Fruit fly (Drosophila melanogaster) whole organism, embryonic: ENCODE measurements around the gene CG1299.

Experiments
- Atf-2 ChIP-seq: fragments of 200-800 bp; sonication (Bioruptor generic); optimal IDR thresholded peaks from 2 replicates; lab custom pipeline; 2016; ENCODE audit warnings: missing biosample characterization, missing genetic modification characterization
- CG11247 ChIP-seq: fragments of 200-800 bp; sonication (Bioruptor generic); IDR thresholded peaks from 2 replicates; pipeline ENCODE4 v1.3.6; 2022; ENCODE audit warnings: missing biosample characterization, missing genetic modification characterization
- CG12236 ChIP-seq: fragments of 200-800 bp; sonication (Bioruptor generic); optimal IDR thresholded peaks from 2 replicates; lab custom pipeline; 2016; ENCODE audit warnings: missing biosample characterization, missing genetic modification characterization
- CG13287 ChIP-seq: fragments of 200-800 bp; sonication (Bioruptor generic); IDR thresholded peaks from 2 replicates; pipeline ENCODE4 v1.3.6; 2022; ENCODE audit warnings: missing biosample characterization, missing genetic modification characterization; ENCODE audit not compliant: partially characterized antibody
- CG14014 ChIP-seq: fragments of 200-800 bp; sonication (Bioruptor generic); IDR thresholded peaks from 2 replicates; pipeline ENCODE4 v1.3.6; 2022; ENCODE audit warnings: missing biosample characterization, missing genetic modification characterization
- CG16813 ChIP-seq: fragments of 200-800 bp; sonication (Bioruptor generic); IDR thresholded peaks from 3 replicates; pipeline ENCODE4 v1.3.6; 2022; ENCODE audit warnings: missing biosample characterization, missing genetic modification characterization; ENCODE audit not compliant: partially characterized antibody
- CG16815 ChIP-seq: fragments of 200-800 bp; sonication (Bioruptor generic); optimal IDR thresholded peaks from 3 replicates; lab custom pipeline; 2017; ENCODE audit warnings: missing biosample characterization, mild to moderate bottlenecking, missing genetic modification characterization
- CG17829 ChIP-seq: fragments of 200-800 bp; optimal IDR thresholded peaks from 2 replicates; lab custom pipeline; 2019; ENCODE audit warnings: missing biosample characterization, mild to moderate bottlenecking, missing genetic modification characterization, moderate library complexity
- CG2202 ChIP-seq: fragments of 200-800 bp; sonication (Bioruptor generic); optimal IDR thresholded peaks from 2 replicates; lab custom pipeline; 2018; ENCODE audit warnings: missing biosample characterization, mild to moderate bottlenecking, missing genetic modification characterization
- CG2712 ChIP-seq: fragments of 200-800 bp; optimal IDR thresholded peaks from 3 replicates; lab custom pipeline; 2019; ENCODE audit warnings: missing biosample characterization, mild to moderate bottlenecking, missing genetic modification characterization, moderate library complexity
- CG31224 ChIP-seq: fragments of 200-800 bp; sonication (Bioruptor generic); IDR thresholded peaks from 2 replicates; pipeline ENCODE4 v1.3.6; 2022; ENCODE audit warnings: missing biosample characterization, missing genetic modification characterization
- CG33557 ChIP-seq: fragments of 200-800 bp; sonication (Bioruptor generic); optimal IDR thresholded peaks from 2 replicates; lab custom pipeline; 2019; ENCODE audit warnings: missing biosample characterization, mild to moderate bottlenecking, missing genetic modification characterization, moderate library complexity
- CG5953 ChIP-seq: fragments of 200-800 bp; sonication (Bioruptor generic); IDR thresholded peaks from 2 replicates; pipeline ENCODE4 v1.3.6; 2022; ENCODE audit warnings: missing biosample characterization, missing genetic modification characterization
- CG6765 ChIP-seq: fragments of 200-800 bp; sonication (Bioruptor generic); optimal IDR thresholded peaks from 3 replicates; lab custom pipeline; 2017; ENCODE audit warnings: missing biosample characterization, mild to moderate bottlenecking, missing genetic modification characterization
- CG7556 ChIP-seq: fragments of 200-800 bp; sonication (Bioruptor generic); optimal IDR thresholded peaks from 2 replicates; lab custom pipeline; 2017; ENCODE audit warnings: missing biosample characterization, mild to moderate bottlenecking, missing genetic modification characterization
- CG9215 ChIP-seq: fragments of 200-800 bp; sonication (Bioruptor generic); IDR thresholded peaks from 2 replicates; pipeline ENCODE4 v1.3.6; 2022; ENCODE audit warnings: missing biosample characterization, missing genetic modification characterization
- CG9437 ChIP-seq: fragments of 200-800 bp; sonication (Bioruptor generic); optimal IDR thresholded peaks from 2 replicates; lab custom pipeline; 2018; ENCODE audit warnings: missing biosample characterization, mild to moderate bottlenecking, missing genetic modification characterization
- CG9797 ChIP-seq: fragments of 200-800 bp; sonication (Bioruptor generic); optimal IDR thresholded peaks from 3 replicates; lab custom pipeline; 2018; ENCODE audit warnings: missing biosample characterization, mild to moderate bottlenecking, missing genetic modification characterization
- CTCF ChIP-seq: fragments of 200-800 bp; sonication (Bioruptor generic); optimal IDR thresholded peaks from 2 replicates; lab custom pipeline; 2017; ENCODE audit warnings: missing biosample characterization, mild to moderate bottlenecking, missing genetic modification characterization, moderate library complexity
- Deaf1 ChIP-seq: fragments of 200-800 bp; optimal IDR thresholded peaks from 3 replicates; lab custom pipeline; 2019; ENCODE audit warnings: missing biosample characterization, mild to moderate bottlenecking, missing genetic modification characterization, moderate library complexity
- Dip3 ChIP-seq: fragments of 200-800 bp; sonication (Bioruptor generic); optimal IDR thresholded peaks from 3 replicates; lab custom pipeline; 2016; ENCODE audit warnings: missing biosample characterization, missing genetic modification characterization
- Dp ChIP-seq: fragments of 200-800 bp; sonication (Bioruptor generic); optimal IDR thresholded peaks from 2 replicates; lab custom pipeline; 2018; ENCODE audit warnings: missing biosample characterization, mild to moderate bottlenecking, missing genetic modification characterization, moderate library complexity
- Dref ChIP-seq: fragments of 200-800 bp; sonication (Bioruptor generic); IDR thresholded peaks from 2 replicates; pipeline ENCODE4 v1.3.6; 2022; ENCODE audit warnings: missing biosample characterization, missing genetic modification characterization
- E2f2 ChIP-seq: fragments of 200-800 bp; sonication (Bioruptor generic); IDR thresholded peaks from 2 replicates; pipeline ENCODE4 v1.3.6; 2022; ENCODE audit warnings: missing biosample characterization, missing genetic modification characterization
- Fer1 ChIP-seq: fragments of 200-800 bp; sonication (Bioruptor generic); optimal IDR thresholded peaks from 2 replicates; lab custom pipeline; 2017; ENCODE audit warnings: missing biosample characterization, mild to moderate bottlenecking, missing genetic modification characterization
- Hey ChIP-seq: fragments of 200-800 bp; sonication (Bioruptor generic); optimal IDR thresholded peaks from 3 replicates; lab custom pipeline; 2018; ENCODE audit warnings: missing biosample characterization, mild to moderate bottlenecking, missing genetic modification characterization
- HmgZ ChIP-seq: fragments of 200-800 bp; sonication (Bioruptor generic); optimal IDR thresholded peaks from 2 replicates; lab custom pipeline; 2018; ENCODE audit warnings: missing biosample characterization, mild to moderate bottlenecking, missing genetic modification characterization
- MESR4 ChIP-seq: fragments of 200-800 bp; sonication (Bioruptor generic); optimal IDR thresholded peaks from 2 replicates; lab custom pipeline; 2018; ENCODE audit warnings: missing biosample characterization, mild to moderate bottlenecking, missing genetic modification characterization, moderate library complexity
- Mad ChIP-seq: fragments of 200-800 bp; sonication (Bioruptor generic); optimal IDR thresholded peaks from 2 replicates; lab custom pipeline; 2016; ENCODE audit warnings: missing biosample characterization, missing genetic modification characterization
- Mrtf ChIP-seq: fragments of 200-800 bp; sonication (Bioruptor generic); IDR thresholded peaks from 3 replicates; pipeline ENCODE4 v1.3.6; 2022; ENCODE audit warnings: missing biosample characterization, missing genetic modification characterization
- Opbp ChIP-seq: fragments of 200-800 bp; sonication (Bioruptor generic); IDR thresholded peaks from 3 replicates; pipeline ENCODE4 v1.3.6; 2022; ENCODE audit warnings: missing biosample characterization, missing genetic modification characterization; ENCODE audit not compliant: partially characterized antibody
- Rfx ChIP-seq: fragments of 200-800 bp; sonication (Bioruptor generic); IDR thresholded peaks from 2 replicates; pipeline ENCODE4 v1.3.6; 2022; ENCODE audit warnings: missing biosample characterization, missing genetic modification characterization
- Sry-δ ChIP-seq: fragments of 200-800 bp; sonication (Bioruptor generic); optimal IDR thresholded peaks from 2 replicates; lab custom pipeline; 2016; ENCODE audit warnings: missing biosample characterization, missing genetic modification characterization
- bowl ChIP-seq: fragments of 200-800 bp; sonication (Bioruptor generic); IDR thresholded peaks from 2 replicates; pipeline ENCODE4 v1.3.6; 2022; ENCODE audit warnings: missing biosample characterization, missing genetic modification characterization
- chm ChIP-seq: fragments of 200-800 bp; sonication (Bioruptor generic); IDR thresholded peaks from 2 replicates; pipeline ENCODE4 v1.3.6; 2022; ENCODE audit warnings: missing biosample characterization, missing genetic modification characterization
- ci ChIP-seq: fragments of 200-800 bp; sonication (Bioruptor generic); IDR thresholded peaks from 3 replicates; pipeline ENCODE4 v1.3.6; 2022; ENCODE audit warnings: missing biosample characterization, missing genetic modification characterization
- crc ChIP-seq: fragments of 200-800 bp; sonication (Bioruptor generic); optimal IDR thresholded peaks from 2 replicates; lab custom pipeline; 2016; ENCODE audit warnings: missing biosample characterization, missing genetic modification characterization
- gem ChIP-seq: fragments of 200-800 bp; sonication (Bioruptor generic); optimal IDR thresholded peaks from 2 replicates; lab custom pipeline; 2019; ENCODE audit warnings: missing biosample characterization, mild to moderate bottlenecking, missing genetic modification characterization, moderate library complexity
- gfzf ChIP-seq: fragments of 200-800 bp; sonication (Bioruptor generic); optimal IDR thresholded peaks from 2 replicates; lab custom pipeline; 2016; ENCODE audit warnings: missing biosample characterization, mild to moderate bottlenecking, missing genetic modification characterization, moderate library complexity
- grn ChIP-seq: fragments of 200-800 bp; sonication (Bioruptor generic); optimal IDR thresholded peaks from 3 replicates; lab custom pipeline; 2017; ENCODE audit warnings: missing biosample characterization, missing genetic modification characterization
- her ChIP-seq: fragments of 200-800 bp; sonication (Bioruptor generic); optimal IDR thresholded peaks from 2 replicates; lab custom pipeline; 2016; ENCODE audit warnings: missing biosample characterization, missing genetic modification characterization
- jigr1 ChIP-seq: fragments of 200-800 bp; sonication (Bioruptor generic); IDR thresholded peaks from 3 replicates; pipeline ENCODE4 v1.3.6; 2022; ENCODE audit warnings: missing biosample characterization, missing genetic modification characterization
- nmo ChIP-seq: fragments of 200-800 bp; sonication (Bioruptor generic); optimal IDR thresholded peaks from 2 replicates; lab custom pipeline; 2018; ENCODE audit warnings: missing biosample characterization, mild to moderate bottlenecking, missing genetic modification characterization, moderate library complexity
- nom ChIP-seq: fragments of 200-800 bp; sonication (Bioruptor generic); optimal IDR thresholded peaks from 2 replicates; lab custom pipeline; 2017; ENCODE audit warnings: missing biosample characterization, missing genetic modification characterization, mild to moderate bottlenecking, moderate library complexity, missing genetic modification reagents
- pho ChIP-seq: fragments of 200-800 bp; sonication (Bioruptor generic); optimal IDR thresholded peaks from 2 replicates; lab custom pipeline; 2016; ENCODE audit warnings: missing biosample characterization, missing genetic modification characterization
- pita ChIP-seq: fragments of 200-800 bp; sonication (Bioruptor generic); optimal IDR thresholded peaks from 2 replicates; lab custom pipeline; 2017; ENCODE audit warnings: missing biosample characterization, mild to moderate bottlenecking, missing genetic modification characterization
- pum ChIP-seq: fragments of 200-800 bp; sonication (Bioruptor generic); optimal IDR thresholded peaks from 2 replicates; lab custom pipeline; 2016; ENCODE audit warnings: missing biosample characterization, missing genetic modification characterization
- ro ChIP-seq: fragments of 200-800 bp; sonication (Bioruptor generic); IDR thresholded peaks from 2 replicates; pipeline ENCODE4 v1.3.6; 2022; ENCODE audit warnings: missing biosample characterization, missing genetic modification characterization
- sob ChIP-seq: fragments of 200-800 bp; sonication (Bioruptor generic); IDR thresholded peaks from 2 replicates; pipeline ENCODE4 v1.3.6; 2022; ENCODE audit warnings: missing biosample characterization, missing genetic modification characterization
- toy ChIP-seq: fragments of 200-800 bp; sonication (Bioruptor generic); IDR thresholded peaks from 2 replicates; pipeline ENCODE4 v1.3.6; 2022; ENCODE audit warnings: missing biosample characterization, missing genetic modification characterization
- tup ChIP-seq: fragments of 200-800 bp; sonication (Bioruptor generic); optimal IDR thresholded peaks from 2 replicates; lab custom pipeline; 2016; ENCODE audit warnings: missing biosample characterization, mild to moderate bottlenecking, missing genetic modification characterization, moderate library complexity
- zfh1 ChIP-seq: fragments of 200-800 bp; sonication (Bioruptor generic); IDR thresholded peaks from 3 replicates; pipeline ENCODE4 v1.3.6; 2022; ENCODE audit warnings: missing biosample characterization, missing genetic modification characterization

Gene CG1299

DNA sequence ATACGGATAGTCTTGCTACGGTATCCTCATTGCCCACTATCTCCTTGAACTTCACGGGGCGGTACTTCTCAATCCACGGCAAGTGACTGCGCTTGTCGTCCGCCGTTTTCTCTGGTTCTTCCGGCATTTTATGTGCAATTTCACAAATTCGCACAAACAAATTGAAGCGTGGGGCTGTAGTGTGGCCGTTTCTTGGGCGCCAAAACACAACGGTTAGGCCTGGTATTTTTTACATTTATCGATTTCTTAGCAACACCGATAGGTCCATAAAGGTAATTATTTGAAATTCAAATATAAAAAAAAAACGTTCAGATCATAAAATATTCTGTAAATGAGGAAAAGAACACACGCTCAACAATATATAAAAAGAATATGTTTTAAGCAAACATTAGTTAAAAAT lies 12.6 kb upstream of the CG1299 start, which contains the start of gene RfC4 (continued):
- TF ChIP-seq gfzf (peak; percentile 69), CG2202 (tag; lab: Kevin White, UChicago) (no peak), CG16815 (GFP tag; lab: Kevin White, UChicago) (no peak), pita (GFP tag; lab: Kevin White, UChicago) (no peak), CG17829 (no peak), Dref (GFP tag; lab: Robert Waterston, UW) (peak; percentile 78), Dip3 (no peak), Fer1 (GFP tag; lab: Kevin White, UChicago) (no peak), Deaf1 (tag; lab: Kevin White, UChicago) (no peak), toy (GFP tag; lab: Robert Waterston, UW) (no peak), CG16813 (GFP tag; lab: Robert Waterston, UW) (peak; percentile 42; the same call in 1 of the 3 replicates), grn (GFP tag; lab: Kevin White, UChicago) (no peak), Opbp (GFP tag; lab: Robert Waterston, UW) (peak; percentile 23; the same call in 2 of the 3 replicates), sob (GFP tag; lab: Robert Waterston, UW) (no peak), chm (no peak), CG9797 (GFP tag; lab: Kevin White, UChicago) (peak; percentile 72), Sry-δ (peak; percentile 22), zfh1 (no peak), pum (GFP tag; lab: Kevin White, UChicago) (no peak), ci (GFP tag; lab: Robert Waterston, UW) (no peak), pho (no peak), CTCF (GFP tag; lab: Kevin White, UChicago) (no peak), Hey (tag; lab: Kevin White, UChicago) (no peak), CG2712 (tag; lab: Kevin White, UChicago) (no peak), CG33557 (no peak), CG9437 (GFP tag; lab: Kevin White, UChicago) (no peak), CG12236 (no peak), CG11247 (no peak), crc (GFP tag; lab: Kevin White, UChicago) (no peak), CG5953 (GFP tag; lab: Robert Waterston, UW) (no peak), CG13287 (peak; percentile 36; the same call in 1 of the 2 replicates), Mrtf (no peak), nom (no peak), CG31224 (no peak), MESR4 (GFP tag; lab: Kevin White, UChicago) (peak; percentile 27), CG6765 (GFP tag; lab: Kevin White, UChicago) (no peak), Rfx (GFP tag; lab: Robert Waterston, UW) (no peak), tup (GFP tag; lab: Kevin White, UChicago) (no peak), bowl (no peak), ro (GFP tag; lab: Robert Waterston, UW) (no peak), CG9215 (GFP tag; lab: Robert Waterston, UW) (no peak), jigr1 (GFP tag; lab: Robert Waterston, UW) (no peak), nmo (GFP tag; lab: Kevin White, UChicago) (no peak), E2f2 (peak; percentile 89), gem (no peak), HmgZ (tag; lab: Kevin White, UChicago) (peak; percentile 35), Dp (GFP tag; lab: Kevin White, UChicago) (peak; percentile 88), CG7556 (GFP tag; lab: Kevin White, UChicago) (no peak), CG14014 (GFP tag; lab: Robert Waterston, UW) (no peak), Mad (GFP tag; lab: Kevin White, UChicago) (no peak), her (GFP tag; lab: Kevin White, UChicago) (no peak), Atf-2 (GFP tag; lab: Kevin White, UChicago) (no peak)
